Worm (Caenorhabditis elegans) whole organism, L4 larva: ENCODE data around the gene Y47D7A.6.
A peak's percentile ranks its signal among the peaks of the same experiment; 100 is the strongest.

Source experiments
- R02D3.7 ChIP-seq: fragments of 150-350 bp; sonication (generic microtip); optimal IDR thresholded peaks from 3 replicates; lab custom pipeline; 2014; ENCODE audit warnings: missing biosample characterization, missing genetic modification characterization
- ZK337.2 ChIP-seq: fragments of 200-800 bp; sonication (Bioruptor generic); IDR thresholded peaks from 2 replicates; pipeline ENCODE4 v1.3.6; 2022; ENCODE audit warnings: missing genetic modification reagents, missing genetic modification characterization, missing compliant biosample characterization
- daf-12 ChIP-seq: fragments of 150-350 bp; optimal IDR thresholded peaks from 2 replicates; lab custom pipeline; 2014; ENCODE audit warnings: missing biosample characterization, missing genetic modification reagents, missing genetic modification characterization
- fkh-10 ChIP-seq: fragments of 150-350 bp; optimal IDR thresholded peaks from 2 replicates; lab custom pipeline; 2014; ENCODE audit warnings: missing biosample characterization, missing genetic modification reagents, missing genetic modification characterization
- lin-1 ChIP-seq: fragments of 200-800 bp; sonication (Bioruptor generic); IDR thresholded peaks from 2 replicates; pipeline ENCODE4 v1.3.6; 2022; ENCODE audit warnings: missing genetic modification reagents, missing genetic modification characterization, missing compliant biosample characterization
- lin-15B ChIP-seq: fragments of 150-350 bp; sonication (generic microtip); optimal IDR thresholded peaks from 3 replicates; lab custom pipeline; 2014; ENCODE audit warnings: missing biosample characterization, missing genetic modification characterization
- lsy-2 ChIP-seq, 2 experiments: fragments of 150-350 bp in 1 of 2; sonication (generic microtip) in 1 of 2; optimal IDR thresholded peaks; 2 replicates each; lab custom pipeline; 2014 to 2017; ENCODE audit warnings: missing biosample characterization in 2 of 2, missing genetic modification characterization in 2 of 2
- mdl-1 ChIP-seq, 2 experiments: fragments of 150-350 bp in 1 of 2; sonication (generic microtip) in 1 of 2; optimal IDR thresholded peaks; 2 replicates each; lab custom pipeline; 2014 to 2017; ENCODE audit warnings: missing biosample characterization in 2 of 2, missing genetic modification characterization in 2 of 2
- pqm-1 ChIP-seq: sonication (generic microtip); optimal IDR thresholded peaks from 2 replicates; lab custom pipeline; 2017; ENCODE audit warnings: missing biosample characterization, missing genetic modification characterization
- spr-1 ChIP-seq: sonication (generic microtip); optimal IDR thresholded peaks from 2 replicates; lab custom pipeline; 2016; ENCODE audit warnings: mild to moderate bottlenecking, missing genetic modification characterization, missing compliant biosample characterization
- unc-39 ChIP-seq: sonication (generic microtip); optimal IDR thresholded peaks from 2 replicates; lab custom pipeline; 2017; ENCODE audit warnings: missing biosample characterization, missing genetic modification characterization
- zag-1 ChIP-seq: fragments of 150-350 bp; optimal IDR thresholded peaks from 2 replicates; lab custom pipeline; 2014; ENCODE audit warnings: missing biosample characterization, missing genetic modification characterization
- ztf-11 ChIP-seq: fragments of 150-350 bp; optimal IDR thresholded peaks from 2 replicates; lab custom pipeline; 2014; ENCODE audit warnings: missing biosample characterization, missing genetic modification characterization

- TF ChIP-seq pqm-1 (tag; lab: Kevin White, UChicago) (peak; percentile 68), daf-12 (no peak), ztf-11 (no peak), fkh-10 (no peak), lin-1 (no peak), lsy-2 (tag; optimal IDR thresholded peaks at IDR 0.05; lab: Kevin White, UChicago) (no peak), R02D3.7 (tag; lab: Kevin White, UChicago) (no peak), lin-15B (tag; lab: Kevin White, UChicago) (no peak), ZK337.2 (GFP tag; lab: Robert Waterston, UW) (no peak), spr-1 (tag; lab: Kevin White, UChicago) (no peak), mdl-1 (tag; optimal IDR thresholded peaks at IDR 0.05; lab: Kevin White, UChicago) (no peak), zag-1 (no peak), unc-39 (tag; lab: Kevin White, UChicago) (no peak)
Observed at ce11 chrV:4442749-4443381, 24.8 kb upstream of the Y47D7A.6 start, which contains the start of gene rft-1.
